Fruit fly (Drosophila melanogaster): ENCODE results near the gene Msr-110.

Gene Msr-110

dm6 chr3L:5611732-5612250 lies 34.6 kb upstream of the Msr-110 start (continued):
- TF ChIP-seq CG16779 (tag; optimal IDR thresholded peaks at IDR 0.05): peak; percentile 82
- peak; percentile 95 for TF ChIP-seq lz (GFP tag; optimal IDR thresholded peaks at IDR 0.05)
- TF ChIP-seq ss (GFP tag; optimal IDR thresholded peaks at IDR 0.05): peak; percentile 75 to 76
- peak; percentile 95 for TF ChIP-seq topi (GFP tag; optimal IDR thresholded peaks at IDR 0.05)
- peak; percentile 83 for TF ChIP-seq CG7368 (GFP tag; optimal IDR thresholded peaks at IDR 0.05)
- peak; percentile 98 for TF ChIP-seq CG15336 (GFP tag; IDR thresholded peaks at IDR 0.05)
- peak; percentile 83 for TF ChIP-seq dsx (GFP tag; optimal IDR thresholded peaks at IDR 0.05; ENCODE audit: poor library complexity, severe bottlenecking)
- peak; percentile 80 for TF ChIP-seq CG11762 (GFP tag; optimal IDR thresholded peaks at IDR 0.05; ENCODE audit: insufficient read depth)
- TF ChIP-seq CG11902 (GFP tag; optimal IDR thresholded peaks at IDR 0.05): peak; percentile 76
- peak; percentile 97 for TF ChIP-seq Sox102F (GFP tag; optimal IDR thresholded peaks at IDR 0.05)
- TF ChIP-seq OdsH (GFP tag; optimal IDR thresholded peaks at IDR 0.05): peak; percentile 93
- TF ChIP-seq Ets96B (tag; optimal IDR thresholded peaks at IDR 0.05): peak; percentile 82
- peak; percentile 60 for TF ChIP-seq CG9139 (GFP tag; optimal IDR thresholded peaks at IDR 0.05)
- TF ChIP-seq cyc (GFP tag; optimal IDR thresholded peaks at IDR 0.05): peak; percentile 92
- peak; percentile 95 for TF ChIP-seq CG3919 (GFP tag; optimal IDR thresholded peaks at IDR 0.05)
- TF ChIP-seq CG8632 (GFP tag; optimal IDR thresholded peaks at IDR 0.05): peak; percentile 87

dm6 chr3L:5610582-5610981 lies 33.4 kb upstream of the Msr-110 start:
- TF ChIP-seq OdsH (GFP tag; optimal IDR thresholded peaks at IDR 0.05): no peak
- TF ChIP-seq Lpt (GFP tag; optimal IDR thresholded peaks at IDR 0.05): peak; percentile 13
- TF ChIP-seq CG8632 (GFP tag; optimal IDR thresholded peaks at IDR 0.05): no peak
- peak; percentile 62 for TF ChIP-seq Blimp-1 (GFP tag; optimal IDR thresholded peaks at IDR 0.05)
- peak; percentile 44; the same call in 1 of the 2 replicates for TF ChIP-seq CG15336 (GFP tag; IDR thresholded peaks at IDR 0.05)
- TF ChIP-seq CG8119 (GFP tag; IDR thresholded peaks at IDR 0.05): 0 out of 3 replicates have a peak, but pooled peaks have one; percentile 34
- peak; percentile 15 for TF ChIP-seq Eip75B (GFP tag; optimal IDR thresholded peaks at IDR 0.05)
- no peak for TF ChIP-seq Hr39 (GFP tag; optimal IDR thresholded peaks at IDR 0.05)
- peak; percentile 61 for TF ChIP-seq dsx (GFP tag; optimal IDR thresholded peaks at IDR 0.05; ENCODE audit: poor library complexity, severe bottlenecking)
- TF ChIP-seq eg (GFP tag; IDR thresholded peaks at IDR 0.05): 0 out of 3 replicates have a peak, but pooled peaks have one; percentile 47
- no peak for TF ChIP-seq CG6854 (GFP tag; optimal IDR thresholded peaks at IDR 0.05)
- TF ChIP-seq Gug (GFP tag; IDR thresholded peaks at IDR 0.05): no peak
- peak; percentile 38 for TF ChIP-seq Eip78C (GFP tag)

DNA sequence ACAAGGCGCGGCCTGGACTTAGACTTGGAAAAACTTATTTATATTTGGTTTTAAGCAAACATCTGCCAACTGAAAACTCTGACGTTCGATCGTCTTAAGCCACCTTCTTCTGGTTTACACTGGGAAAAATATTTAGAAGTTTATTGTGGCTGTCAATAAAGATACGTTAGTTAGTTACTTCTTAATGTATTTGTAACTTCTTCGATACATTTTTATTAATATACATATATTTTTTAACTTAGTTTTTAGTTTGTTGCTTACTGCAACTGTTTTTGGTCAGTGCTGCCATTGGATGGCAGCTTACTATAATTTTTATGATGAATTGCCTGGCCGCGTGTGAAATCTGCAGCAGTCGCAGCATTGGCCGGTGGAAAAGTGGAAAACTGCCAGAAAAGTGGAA lies 32.3 kb upstream of the Msr-110 start:
- TF ChIP-seq fkh (GFP tag; optimal IDR thresholded peaks at IDR 0.05) (no peak), net (GFP tag; optimal IDR thresholded peaks at IDR 0.05) (no peak), topi (GFP tag; optimal IDR thresholded peaks at IDR 0.05) (peak; percentile 2), Blimp-1 (GFP tag; optimal IDR thresholded peaks at IDR 0.05) (peak; percentile 9), CG32006 (GFP tag; optimal IDR thresholded peaks at IDR 0.05) (peak; percentile 90), Eip93F (GFP tag; optimal IDR thresholded peaks at IDR 0.05) (no peak), dac (GFP tag; optimal IDR thresholded peaks at IDR 0.05) (peak; percentile 38), Lpt (GFP tag; optimal IDR thresholded peaks at IDR 0.05) (peak; percentile 21), Gug (GFP tag; IDR thresholded peaks at IDR 0.05) (0 out of 2 replicates have a peak, but pooled peaks have one; percentile 14), CG4318 (GFP tag; optimal IDR thresholded peaks at IDR 0.05) (peak; percentile 70), Hr4 (GFP tag; optimal IDR thresholded peaks at IDR 0.05) (peak; percentile 52), CG6808 (GFP tag; optimal IDR thresholded peaks at IDR 0.05) (no peak), OdsH (GFP tag; optimal IDR thresholded peaks at IDR 0.05) (peak; percentile 32), eg (GFP tag; IDR thresholded peaks at IDR 0.05) (no peak; the same call in 1 of the 3 replicates), Eip78C (GFP tag) (peak; percentile 52), esn (GFP tag; optimal IDR thresholded peaks at IDR 0.05) (no peak), fd85E (GFP tag; optimal IDR thresholded peaks at IDR 0.05) (no peak), Ets96B (tag; optimal IDR thresholded peaks at IDR 0.05) (no peak), CG15336 (GFP tag; IDR thresholded peaks at IDR 0.05) (peak; percentile 81)

All from whole organism, prepupa.